Worm (Caenorhabditis elegans) whole organism, L4 larva: ENCODE measurements around the gene mrps-28.

Source experiments
- D1046.2 ChIP-seq: fragments of 200-800 bp; sonication (Bioruptor generic); IDR thresholded peaks from 2 replicates; pipeline ENCODE4 v1.3.6; 2022; ENCODE audit warnings: missing genetic modification characterization, missing compliant biosample characterization
- F44E2.7 ChIP-seq: fragments of 200-800 bp; sonication (Bioruptor generic); IDR thresholded peaks from 2 replicates; pipeline ENCODE4 v2.1.2; 2022; ENCODE audit warnings: missing genetic modification characterization, missing compliant biosample characterization
- T26A8.4 ChIP-seq: fragments of 200-800 bp; sonication (Bioruptor generic); IDR thresholded peaks from 2 replicates; pipeline ENCODE4 v1.3.6; 2022; ENCODE audit warnings: missing genetic modification characterization, missing compliant biosample characterization
- ZK546.5 ChIP-seq, 2 experiments: sonication (generic microtip); optimal IDR thresholded peaks; 2 replicates each; lab custom pipeline; 2017; ENCODE audit warnings: missing biosample characterization in 2 of 2, missing genetic modification characterization in 2 of 2
- aha-1 ChIP-seq: fragments of 150-350 bp; peaks from one replicate; lab custom pipeline; 2014; ENCODE audit warnings: missing biosample characterization, missing genetic modification characterization
- arid-1 ChIP-seq: fragments of 200-800 bp; sonication (Bioruptor generic); conservative IDR thresholded peaks from 2 replicates; pipeline ENCODE4 v1.3.6; 2022; ENCODE audit warnings: missing genetic modification reagents, missing genetic modification characterization, missing compliant biosample characterization
- ceh-28 ChIP-seq: fragments of 150-350 bp; optimal IDR thresholded peaks from 2 replicates; lab custom pipeline; 2014; ENCODE audit warnings: missing biosample characterization, missing genetic modification reagents, missing genetic modification characterization
- ceh-44 ChIP-seq: fragments of 200-800 bp; sonication (Bioruptor generic); IDR thresholded peaks from 2 replicates; pipeline ENCODE4 v1.3.6; 2022; ENCODE audit warnings: missing genetic modification reagents, missing genetic modification characterization, missing compliant biosample characterization
- cey-2 ChIP-seq: sonication (generic microtip); optimal IDR thresholded peaks from 3 replicates; lab custom pipeline; 2017; ENCODE audit warnings: missing genetic modification characterization, mild to moderate bottlenecking, missing compliant biosample characterization, antibody characterized with exemption, borderline replicate concordance; ENCODE audit not compliant: insufficient read depth
- ctbp-1 ChIP-seq: fragments of 200-800 bp; sonication (Bioruptor generic); IDR thresholded peaks from 2 replicates; pipeline ENCODE4 v1.3.6; 2022; ENCODE audit warnings: missing genetic modification reagents, missing genetic modification characterization, missing compliant biosample characterization
- daf-12 ChIP-seq: fragments of 150-350 bp; optimal IDR thresholded peaks from 2 replicates; lab custom pipeline; 2014; ENCODE audit warnings: missing biosample characterization, missing genetic modification reagents, missing genetic modification characterization
- dmd-8 ChIP-seq: fragments of 200-800 bp; sonication (Bioruptor generic); IDR thresholded peaks from 2 replicates; pipeline ENCODE4 v1.3.6; 2022; ENCODE audit warnings: missing genetic modification characterization, missing compliant biosample characterization
- dmd-9 ChIP-seq: fragments of 200-800 bp; sonication (Bioruptor generic); IDR thresholded peaks from 2 replicates; pipeline ENCODE4 v1.3.6; 2022; ENCODE audit warnings: missing genetic modification reagents, missing genetic modification characterization, missing compliant biosample characterization
- dpl-1 ChIP-seq: fragments of 150-350 bp; optimal IDR thresholded peaks from 2 replicates; lab custom pipeline; 2014; ENCODE audit warnings: missing biosample characterization, missing genetic modification reagents, missing genetic modification characterization
- egl-43 ChIP-seq: fragments of 200-800 bp; sonication (Bioruptor generic); IDR thresholded peaks from 2 replicates; pipeline ENCODE4 v1.3.6; 2022; ENCODE audit warnings: missing genetic modification reagents, missing genetic modification characterization, missing compliant biosample characterization
- hif-1 ChIP-seq, 2 experiments: sonication (generic microtip); optimal IDR thresholded peaks; 2 replicates each; lab custom pipeline; 2016 to 2017; ENCODE audit warnings: missing compliant biosample characterization in 2 of 2, missing genetic modification characterization in 2 of 2, missing genetic modification reagents in 2 of 2, missing genotype in 2 of 2, mild to moderate bottlenecking in 1 of 2
- hlh-11 ChIP-seq: fragments of 200-800 bp; sonication (Bioruptor generic); optimal IDR thresholded peaks from 2 replicates; lab custom pipeline; 2018; ENCODE audit warnings: mild to moderate bottlenecking, missing genetic modification characterization, missing compliant biosample characterization
- lim-7 ChIP-seq: fragments of 200-800 bp; sonication (Bioruptor generic); IDR thresholded peaks from 2 replicates; pipeline ENCODE4 v1.3.6; 2022; ENCODE audit warnings: missing genetic modification characterization, missing compliant biosample characterization
- lin-13 ChIP-seq: fragments of 150-350 bp; optimal IDR thresholded peaks from 2 replicates; lab custom pipeline; 2014; ENCODE audit warnings: missing biosample characterization, missing genetic modification reagents, missing genetic modification characterization
- lin-15B ChIP-seq: fragments of 150-350 bp; sonication (generic microtip); optimal IDR thresholded peaks from 3 replicates; lab custom pipeline; 2014; ENCODE audit warnings: missing biosample characterization, missing genetic modification characterization
- lin-29 ChIP-seq: fragments of 200-800 bp; sonication (Bioruptor generic); IDR thresholded peaks from 2 replicates; pipeline ENCODE4 v1.3.6; 2022; ENCODE audit warnings: missing genetic modification reagents, missing genetic modification characterization, missing compliant biosample characterization
- lir-3 ChIP-seq: sonication (generic microtip); optimal IDR thresholded peaks from 2 replicates; lab custom pipeline; 2016; ENCODE audit warnings: mild to moderate bottlenecking, missing genetic modification characterization, missing compliant biosample characterization
- madf-5 ChIP-seq, 2 experiments: fragments of 200-800 bp; sonication (Bioruptor generic); IDR thresholded peaks; 2 replicates each; pipeline ENCODE4 v1.3.6; 2022; ENCODE audit warnings: missing compliant biosample characterization in 2 of 2, missing genetic modification characterization in 2 of 2
- mdt-29 ChIP-seq: fragments of 200-800 bp; sonication (Bioruptor generic); IDR thresholded peaks from 2 replicates; pipeline ENCODE4 v1.3.6; 2022; ENCODE audit warnings: missing genetic modification reagents, missing genetic modification characterization, missing compliant biosample characterization
- mes-2 ChIP-seq: sonication (generic microtip); optimal IDR thresholded peaks from 2 replicates; lab custom pipeline; 2016; ENCODE audit warnings: missing genotype, mild to moderate bottlenecking, missing genetic modification characterization, missing compliant biosample characterization; ENCODE audit not compliant: poor library complexity, severe bottlenecking
- mxl-2 ChIP-seq: fragments of 200-800 bp; sonication (Bioruptor generic); conservative IDR thresholded peaks from 2 replicates; pipeline ENCODE4 v1.3.6; 2022; ENCODE audit warnings: missing genetic modification reagents, missing genetic modification characterization, missing compliant biosample characterization
- nhr-102 ChIP-seq: sonication (generic microtip); optimal IDR thresholded peaks from 2 replicates; lab custom pipeline; 2016; ENCODE audit warnings: mild to moderate bottlenecking, missing genetic modification characterization, moderate library complexity, missing compliant biosample characterization
- nhr-28 ChIP-seq: fragments of 150-350 bp; optimal IDR thresholded peaks from 2 replicates; lab custom pipeline; 2014; ENCODE audit warnings: missing biosample characterization, missing genetic modification characterization
- nhr-41 ChIP-seq: fragments of 200-800 bp; sonication (Bioruptor generic); IDR thresholded peaks from 2 replicates; pipeline ENCODE4 v1.3.6; 2022; ENCODE audit warnings: missing genetic modification reagents, missing genetic modification characterization, missing compliant biosample characterization
- php-3 ChIP-seq: fragments of 200-800 bp; sonication (Bioruptor generic); IDR thresholded peaks from 2 replicates; pipeline ENCODE4 v1.3.6; 2022; ENCODE audit warnings: missing genetic modification reagents, missing genetic modification characterization, missing compliant biosample characterization
- set-16 ChIP-seq: fragments of 200-800 bp; sonication (Bioruptor generic); IDR thresholded peaks from 2 replicates; pipeline ENCODE4 v1.3.6; 2022; ENCODE audit warnings: missing genetic modification reagents, missing genetic modification characterization, missing compliant biosample characterization
- spr-3 ChIP-seq: fragments of 200-800 bp; sonication (Bioruptor generic); optimal IDR thresholded peaks from 2 replicates; lab custom pipeline; 2018; ENCODE audit warnings: mild to moderate bottlenecking, missing genetic modification characterization, missing compliant biosample characterization
- tag-97 ChIP-seq: fragments of 200-800 bp; sonication (Bioruptor generic); IDR thresholded peaks from 2 replicates; pipeline ENCODE4 v1.3.6; 2022; ENCODE audit warnings: missing genetic modification characterization, missing compliant biosample characterization
- tra-1 ChIP-seq: fragments of 200-800 bp; sonication (Bioruptor generic); IDR thresholded peaks from 2 replicates; pipeline ENCODE4 v1.3.6; 2022; ENCODE audit warnings: missing genetic modification reagents, missing genetic modification characterization, missing compliant biosample characterization
- unc-62 ChIP-seq, 3 experiments: fragments of 150-350 bp in 1 of 3; sonication (generic microtip); optimal IDR thresholded peaks in 2 of 3; peaks in 1 of 3; 1 replicate in 1 of 3; 2 replicates in 2 of 3; lab custom pipeline; 2014 to 2017; ENCODE audit warnings: missing biosample characterization in 3 of 3, missing genetic modification characterization in 3 of 3, missing genetic modification reagents in 3 of 3, missing genotype in 1 of 3

The mrps-28 gene

ce11 chrV:19610118-19610707 is 33.8 kb upstream of the mrps-28 start:
- TF ChIP-seq ceh-28 (tag; lab: Kevin White, UChicago) (no peak), hif-1 (tag; optimal IDR thresholded peaks at IDR 0.05; lab: Kevin White, UChicago) (peak in 1 of 2 experiments; percentile 15), hlh-11 (tag; lab: Kevin White, UChicago) (peak; percentile 10), dmd-8 (GFP tag; lab: Robert Waterston, UW) (0 out of 2 replicates have a peak, but pooled peaks have one; percentile 19), tag-97 (no peak), php-3 (GFP tag; lab: Robert Waterston, UW) (0 out of 2 replicates have a peak, but pooled peaks have one; percentile 6), set-16 (GFP tag; lab: Robert Waterston, UW) (peak; percentile 98), T26A8.4 (GFP tag; lab: Robert Waterston, UW) (peak; percentile 55; the same call in 1 of the 2 replicates), aha-1 (tag; lab: Kevin White, UChicago) (peak; percentile 84)

- 0 out of 2 replicates have a peak, but pooled peaks have one; percentile 32 for TF ChIP-seq lim-7 (GFP tag; lab: Robert Waterston, UW)
- TF ChIP-seq lin-13 (GFP tag; lab: Kevin White, UChicago), result peak; percentile 14
- no peak for TF ChIP-seq dmd-9
- 0 out of 2 replicates have a peak, but pooled peaks have one; percentile 6 for TF ChIP-seq lin-29 (GFP tag; lab: Robert Waterston, UW)
- no peak for TF ChIP-seq lir-3 (tag; lab: Kevin White, UChicago)
- TF ChIP-seq dpl-1 (GFP tag; lab: Kevin White, UChicago), result no peak
- TF ChIP-seq arid-1 (GFP tag; lab: Robert Waterston, UW), result peak; percentile 3; the same call in 1 of the 2 replicates
- no peak for TF ChIP-seq ceh-44
- peak in 1 of 2 experiments; percentile 23 for TF ChIP-seq hif-1 (tag; optimal IDR thresholded peaks at IDR 0.05; lab: Kevin White, UChicago)
- TF ChIP-seq spr-3 (GFP tag; lab: Kevin White, UChicago), result no peak
- TF ChIP-seq lin-15B, result no peak
- TF ChIP-seq egl-43 (GFP tag; lab: Robert Waterston, UW), result peak; percentile 66
- peak; percentile 75 for TF ChIP-seq set-16 (GFP tag; lab: Robert Waterston, UW)
- TF ChIP-seq nhr-41 (GFP tag; lab: Robert Waterston, UW), result 0 out of 2 replicates have a peak, but pooled peaks have one; percentile 7
- TF ChIP-seq mdt-29, result 0 out of 2 replicates have a peak, but pooled peaks have one; percentile 25
- TF ChIP-seq D1046.2 (GFP tag; lab: Robert Waterston, UW), result peak; percentile 61; the same call in 1 of the 2 replicates
- TF ChIP-seq nhr-28, result peak; percentile 75
- TF ChIP-seq madf-5 (GFP tag; IDR thresholded peaks at IDR 0.05; lab: Robert Waterston, UW), result 0 out of 4 replicates have a peak, but pooled peaks have one; percentile 11 to 31
- peak; percentile 32; the same call in 1 of the 2 replicates for TF ChIP-seq ctbp-1 (GFP tag; lab: Robert Waterston, UW)
- peak; percentile 25 for TF ChIP-seq mes-2
- TF ChIP-seq unc-62 (GFP tag; optimal IDR thresholded peaks at IDR 0.05 in 1 of 2; lab: Kevin White, UChicago), result peak in 1 of 2 experiments; percentile 66
- no peak for TF ChIP-seq unc-62 (tag; optimal IDR thresholded peaks at IDR 0.05; lab: Kevin White, UChicago)
- TF ChIP-seq ZK546.5 (tag; optimal IDR thresholded peaks at IDR 0.05; lab: Kevin White, UChicago), result no peak
- TF ChIP-seq F44E2.7 (GFP tag; lab: Robert Waterston, UW), result no peak
- peak; percentile 86 for TF ChIP-seq aha-1 (tag; lab: Kevin White, UChicago)
- no peak for TF ChIP-seq daf-12 (tag; lab: Kevin White, UChicago)
- peak; percentile 60 for TF ChIP-seq cey-2
- peak; percentile 66; the same call in 1 of the 2 replicates for TF ChIP-seq T26A8.4 (GFP tag; lab: Robert Waterston, UW)
- no peak for TF ChIP-seq ceh-28 (tag; lab: Kevin White, UChicago)
- no peak for TF ChIP-seq nhr-102
- peak; percentile 42; the same call in 1 of the 2 replicates for TF ChIP-seq php-3 (GFP tag; lab: Robert Waterston, UW)
- TF ChIP-seq tra-1 (GFP tag; lab: Robert Waterston, UW), result 0 out of 2 replicates have a peak, but pooled peaks have one; percentile 8
- TF ChIP-seq mxl-2 (GFP tag; lab: Robert Waterston, UW), result no peak
- TF ChIP-seq hlh-11 (tag; lab: Kevin White, UChicago), result no peak
- TF ChIP-seq, all 104 proteins: peak for 20
These were observed 32.2 kb upstream of the mrps-28 start for ce11 chrV:19611675-19612345.
